Worm (Caenorhabditis elegans) whole organism, mixed stage, embryonic: ENCODE data around the gene srz-69.

ENCODE experiments used
- bed-3 ChIP-seq: fragments of 200-800 bp; sonication (Bioruptor generic); optimal IDR thresholded peaks from 3 replicates; lab custom pipeline; 2018; ENCODE audit warnings: mild to moderate bottlenecking, missing genetic modification characterization, moderate library complexity, missing compliant biosample characterization
- elt-1 ChIP-seq: sonication (generic microtip); optimal IDR thresholded peaks from 2 replicates; lab custom pipeline; 2017; ENCODE audit warnings: missing genetic modification characterization, mild to moderate bottlenecking, missing compliant biosample characterization, antibody characterized with exemption, moderate library complexity, borderline replicate concordance; ENCODE audit not compliant: insufficient read depth
- nhr-2 ChIP-seq: fragments of 150-350 bp; optimal IDR thresholded peaks from 2 replicates; lab custom pipeline; 2014; ENCODE audit warnings: missing biosample characterization, missing genetic modification characterization
- nhr-237 ChIP-seq: fragments of 150-350 bp; optimal IDR thresholded peaks from 2 replicates; lab custom pipeline; 2014; ENCODE audit warnings: missing biosample characterization, missing genetic modification characterization
- unc-62 ChIP-seq: fragments of 150-350 bp; optimal IDR thresholded peaks from 2 replicates; lab custom pipeline; 2014; ENCODE audit warnings: missing biosample characterization, missing genetic modification reagents, missing genetic modification characterization
- ztf-11 ChIP-seq: fragments of 150-350 bp; optimal IDR thresholded peaks from 2 replicates; lab custom pipeline; 2014; ENCODE audit warnings: missing biosample characterization, missing genetic modification characterization

- TF ChIP-seq ztf-11 (tag; lab: Kevin White, UChicago): no peak
- no peak for TF ChIP-seq unc-62
- no peak for TF ChIP-seq bed-3 (GFP tag; lab: Kevin White, UChicago)
- TF ChIP-seq elt-1 (tag; lab: Kevin White, UChicago): no peak
- no peak for TF ChIP-seq nhr-237 (tag; lab: Kevin White, UChicago)
- TF ChIP-seq nhr-2 (tag; lab: Kevin White, UChicago): no peak
These were observed 9.3 kb downstream of the srz-69 start for ce11 chrIV:3467751-3468150.
